Fruit fly (Drosophila melanogaster): ENCODE results near the gene Pdp.

Pdp gene

DNA sequence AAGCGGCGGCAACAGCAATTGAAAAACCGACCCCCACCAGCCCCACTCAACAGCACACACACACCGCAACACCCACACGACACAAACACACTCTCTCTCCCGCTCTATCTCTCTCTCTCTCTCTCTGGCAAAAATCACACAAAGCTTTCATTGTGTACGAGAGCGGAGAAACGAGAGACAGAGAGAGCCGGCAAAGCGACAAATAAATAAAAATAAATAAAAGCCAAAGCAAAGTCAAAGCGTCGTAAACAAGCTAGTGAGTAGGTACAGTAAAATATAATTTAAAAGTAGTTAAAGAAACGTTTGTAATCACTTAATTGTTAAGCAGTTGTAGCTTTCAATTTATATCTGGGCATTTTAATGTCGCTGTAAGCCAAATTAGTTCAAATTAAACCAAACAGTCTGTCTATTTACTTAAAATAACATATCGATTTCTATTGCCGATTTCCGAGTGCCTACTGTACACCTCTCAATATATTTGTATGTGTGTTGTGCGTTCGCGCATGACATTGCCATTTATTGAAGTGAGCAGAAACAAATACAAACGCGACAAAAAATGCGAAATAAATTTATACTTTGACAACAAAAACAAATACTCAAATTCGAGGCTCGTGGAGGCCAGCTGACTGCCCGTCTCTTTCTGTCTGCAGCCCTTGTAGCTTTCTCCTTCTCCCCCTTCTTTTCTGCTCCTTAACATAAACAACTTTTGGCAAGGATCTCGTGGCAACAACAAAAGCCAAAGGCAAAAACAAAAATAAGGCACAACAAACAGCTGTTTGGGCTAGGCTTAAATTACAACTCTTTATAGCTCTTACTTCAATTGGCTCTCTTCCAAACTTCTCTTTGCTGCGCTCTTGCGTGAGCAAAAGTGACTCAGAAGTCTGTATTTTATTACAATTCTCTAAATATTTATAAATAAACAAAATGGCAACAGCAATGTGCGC is 37.5 kb downstream of the Pdp start (continued):
- peak; percentile 63 for TF ChIP-seq Mes4 (GFP tag; optimal IDR thresholded peaks at IDR 0.05)
- peak; percentile 79 for TF ChIP-seq Rx (GFP tag; IDR thresholded peaks at IDR 0.05)
- TF ChIP-seq CG6813 (GFP tag; optimal IDR thresholded peaks at IDR 0.05), result peak; percentile 91
- TF ChIP-seq CG17359 (tag; optimal IDR thresholded peaks at IDR 0.05), result peak; percentile 89
- peak; percentile 96 for TF ChIP-seq BtbVII (GFP tag; optimal IDR thresholded peaks at IDR 0.05)
- peak; percentile 82 for TF ChIP-seq MBD-R2 (GFP tag; IDR thresholded peaks at IDR 0.05)
- TF ChIP-seq Gsc (GFP tag; IDR thresholded peaks at IDR 0.05), result no peak
- TF ChIP-seq Dbx (GFP tag; IDR thresholded peaks at IDR 0.05), result peak; percentile 95
- peak; percentile 98 for TF ChIP-seq CG18599 (GFP tag; optimal IDR thresholded peaks at IDR 0.05)
- TF ChIP-seq CG17385 (GFP tag; optimal IDR thresholded peaks at IDR 0.05), result peak; percentile 91
- peak; percentile 91 for TF ChIP-seq CG11456 (GFP tag; IDR thresholded peaks at IDR 0.05)
- TF ChIP-seq peb (GFP tag; IDR thresholded peaks at IDR 0.05), result peak; percentile 46; the same call in 1 of the 2 replicates
- peak; percentile 73 for TF ChIP-seq CG33213 (GFP tag; optimal IDR thresholded peaks at IDR 0.05)
- TF ChIP-seq CG10274 (GFP tag; optimal IDR thresholded peaks at IDR 0.05), result peak; percentile 81
- TF ChIP-seq psq (GFP tag; optimal IDR thresholded peaks at IDR 0.05), result peak; percentile 60
- TF ChIP-seq stwl (tag; optimal IDR thresholded peaks at IDR 0.05), result no peak
- TF ChIP-seq CG11247 (GFP tag; IDR thresholded peaks at IDR 0.05), result peak; percentile 89
- TF ChIP-seq Kr (GFP tag; optimal IDR thresholded peaks at IDR 0.05), result no peak
- no peak for TF ChIP-seq fd102C (GFP tag; optimal IDR thresholded peaks at IDR 0.05)
- peak; percentile 59 for TF ChIP-seq Dad (GFP tag; optimal IDR thresholded peaks at IDR 0.05)
- TF ChIP-seq klu (GFP tag; IDR thresholded peaks at IDR 0.05), result peak; percentile 81
- peak; percentile 85 for TF ChIP-seq CG12744 (GFP tag; optimal IDR thresholded peaks at IDR 0.05)
- peak; percentile 80 for TF ChIP-seq CG6689 (GFP tag; IDR thresholded peaks at IDR 0.05)
- peak; percentile 43 for TF ChIP-seq CG33557 (GFP tag; optimal IDR thresholded peaks at IDR 0.05)
- TF ChIP-seq CG6791 (GFP tag; IDR thresholded peaks at IDR 0.05; ENCODE audit: partially characterized antibody), result no peak
- TF ChIP-seq CG14667 (GFP tag; IDR thresholded peaks at IDR 0.05), result peak; percentile 77
- peak; percentile 82 for TF ChIP-seq CG2712 (tag; optimal IDR thresholded peaks at IDR 0.05)
- peak; percentile 90 for TF ChIP-seq CG9215 (GFP tag; IDR thresholded peaks at IDR 0.05)
- TF ChIP-seq cad (GFP tag; optimal IDR thresholded peaks at IDR 0.05), result no peak
- no peak for TF ChIP-seq pita (GFP tag; optimal IDR thresholded peaks at IDR 0.05)
- TF ChIP-seq CG7963 (GFP tag; IDR thresholded peaks at IDR 0.05; ENCODE audit: partially characterized antibody), result no peak
- TF ChIP-seq nmo (GFP tag; optimal IDR thresholded peaks at IDR 0.05), result peak; percentile 84
- TF ChIP-seq HmgZ (tag; optimal IDR thresholded peaks at IDR 0.05), result peak; percentile 97
- TF ChIP-seq Ravus (GFP tag; IDR thresholded peaks at IDR 0.05), result peak; percentile 68
- no peak for TF ChIP-seq fru (optimal IDR thresholded peaks at IDR 0.05)
- peak; percentile 83 for TF ChIP-seq stc (GFP tag; IDR thresholded peaks at IDR 0.05)
- peak; percentile 94 for TF ChIP-seq gem (tag; optimal IDR thresholded peaks at IDR 0.05)
- peak; percentile 60 for TF ChIP-seq CG17912 (GFP tag; optimal IDR thresholded peaks at IDR 0.05)
- TF ChIP-seq fd64A (GFP tag; optimal IDR thresholded peaks at IDR 0.05), result peak; percentile 54
- peak; percentile 96 for TF ChIP-seq CG9932 (GFP tag; IDR thresholded peaks at IDR 0.05)
- TF ChIP-seq Fer3 (tag; optimal IDR thresholded peaks at IDR 0.05), result peak; percentile 94
- peak; percentile 93 for TF ChIP-seq CG13624 (GFP tag; optimal IDR thresholded peaks at IDR 0.05)
- TF ChIP-seq CG10543 (GFP tag; optimal IDR thresholded peaks at IDR 0.05), result peak; percentile 99
- peak; percentile 70 for TF ChIP-seq CG2875 (GFP tag; optimal IDR thresholded peaks at IDR 0.05)
- peak; percentile 92 for TF ChIP-seq CoRest (tag; optimal IDR thresholded peaks at IDR 0.05)
- TF ChIP-seq Dp (GFP tag; optimal IDR thresholded peaks at IDR 0.05), result no peak
- peak; percentile 53; the same call in 1 of the 2 replicates for TF ChIP-seq Awh (GFP tag; IDR thresholded peaks at IDR 0.05)
- TF ChIP-seq H15 (GFP tag; IDR thresholded peaks at IDR 0.05), result peak; percentile 63; the same call in 2 of the 3 replicates
- TF ChIP-seq scrt (GFP tag; optimal IDR thresholded peaks at IDR 0.05), result peak; percentile 92
